Fruit fly (Drosophila melanogaster): Measurements from ENCODE around the gene CG42399.

The CG42399 gene

DNA sequence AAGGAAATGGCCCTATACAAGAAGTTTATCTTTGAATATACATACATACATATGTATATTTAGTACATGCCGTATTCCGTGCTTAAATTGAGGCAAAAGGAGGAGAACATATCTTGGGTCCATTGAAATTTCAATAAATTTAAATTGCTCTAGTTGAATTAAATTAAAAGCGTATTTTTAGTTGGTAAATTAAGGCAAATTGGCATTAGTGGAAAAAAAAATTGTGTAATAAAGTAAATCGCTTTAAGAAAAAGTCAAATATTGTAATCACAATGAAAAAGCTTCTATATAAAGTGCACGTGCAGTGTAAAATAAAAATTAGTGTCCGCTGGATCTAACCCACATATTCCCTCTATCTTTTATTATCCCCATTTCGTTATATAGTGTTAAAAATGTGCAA lies 9.1 kb upstream of the CG42399 start:
- TF ChIP-seq Eip78C (GFP tag) (peak; percentile 56), CG10631 (GFP tag; optimal IDR thresholded peaks at IDR 0.05) (peak; percentile 25), CG6163 (GFP tag; IDR thresholded peaks at IDR 0.05) (no peak), CG8119 (GFP tag; IDR thresholded peaks at IDR 0.05) (no peak), CG7368 (GFP tag; optimal IDR thresholded peaks at IDR 0.05) (no peak), esn (GFP tag; optimal IDR thresholded peaks at IDR 0.05) (no peak), CG3032 (tag; optimal IDR thresholded peaks at IDR 0.05) (no peak), CG9139 (GFP tag; optimal IDR thresholded peaks at IDR 0.05) (no peak), CG15336 (GFP tag; IDR thresholded peaks at IDR 0.05) (no peak), cyc (GFP tag; optimal IDR thresholded peaks at IDR 0.05) (no peak), CG32006 (GFP tag; optimal IDR thresholded peaks at IDR 0.05) (no peak)

DNA sequence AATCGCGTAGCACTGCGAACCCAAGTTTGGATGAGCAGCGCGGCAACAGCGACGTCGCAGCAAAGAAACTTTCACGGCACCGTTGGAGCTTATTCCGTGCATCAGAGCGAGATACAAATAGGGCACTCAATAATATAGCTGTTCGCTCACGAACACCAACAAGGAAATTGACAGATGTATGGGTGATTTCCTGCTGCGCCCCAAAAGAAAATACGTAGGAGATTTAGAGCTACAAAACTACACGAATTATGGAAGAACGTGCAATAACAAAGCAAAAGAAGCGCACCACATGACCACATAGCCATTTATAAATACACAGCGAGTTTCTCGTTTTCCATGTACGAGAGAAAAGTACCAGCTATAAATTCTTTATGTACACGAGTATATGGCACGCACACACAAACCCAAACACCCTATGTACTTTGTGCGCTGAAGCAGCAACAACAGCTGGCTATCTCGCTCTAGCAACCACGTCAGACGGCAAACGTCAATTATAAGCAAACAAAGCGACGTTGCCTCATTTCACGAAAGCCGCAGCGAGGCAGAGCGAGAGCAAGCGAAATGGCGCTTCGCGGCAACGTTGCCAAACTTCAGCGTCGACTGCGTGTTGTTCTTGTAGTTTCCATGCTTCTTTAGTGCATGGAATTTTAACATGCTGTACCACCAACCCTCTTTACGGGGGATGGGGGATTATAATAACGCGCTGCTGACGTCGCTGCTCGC lies 8.5 kb upstream of the CG42399 start:
- TF ChIP-seq CG4318 (GFP tag; optimal IDR thresholded peaks at IDR 0.05) (no peak), CG34406 (GFP tag; optimal IDR thresholded peaks at IDR 0.05) (no peak), CG11294 (GFP tag; IDR thresholded peaks at IDR 0.05) (no peak), cyc (GFP tag; optimal IDR thresholded peaks at IDR 0.05) (no peak), pdm3 (GFP tag; optimal IDR thresholded peaks at IDR 0.05) (peak; percentile 20), fd85E (GFP tag; optimal IDR thresholded peaks at IDR 0.05) (peak; percentile 65), CG9139 (GFP tag; optimal IDR thresholded peaks at IDR 0.05) (no peak), net (GFP tag; optimal IDR thresholded peaks at IDR 0.05) (peak; percentile 52), CG11902 (GFP tag; optimal IDR thresholded peaks at IDR 0.05) (no peak), Eip78C (GFP tag) (no peak), eg (GFP tag; IDR thresholded peaks at IDR 0.05) (no peak), Hr39 (GFP tag; optimal IDR thresholded peaks at IDR 0.05) (no peak), acj6 (GFP tag; optimal IDR thresholded peaks at IDR 0.05) (no peak), vri (GFP tag; optimal IDR thresholded peaks at IDR 0.05) (peak; percentile 74), ss (GFP tag; optimal IDR thresholded peaks at IDR 0.05) (peak; percentile 51 to 80), svp (GFP tag) (peak; percentile 82), OdsH (GFP tag; optimal IDR thresholded peaks at IDR 0.05) (no peak), CG6792 (GFP tag; optimal IDR thresholded peaks at IDR 0.05) (no peak), CG8319 (GFP tag; optimal IDR thresholded peaks at IDR 0.05) (no peak), CG6808 (GFP tag; optimal IDR thresholded peaks at IDR 0.05) (peak; percentile 41), Ets96B (tag; optimal IDR thresholded peaks at IDR 0.05) (peak; percentile 3), Ets21C (GFP tag; optimal IDR thresholded peaks at IDR 0.05) (peak; percentile 37), topi (GFP tag; optimal IDR thresholded peaks at IDR 0.05) (peak; percentile 12), lz (GFP tag; optimal IDR thresholded peaks at IDR 0.05) (no peak), Lpt (GFP tag; optimal IDR thresholded peaks at IDR 0.05) (no peak), Gug (GFP tag; IDR thresholded peaks at IDR 0.05) (no peak), CG3032 (tag; optimal IDR thresholded peaks at IDR 0.05) (no peak), Met (GFP tag; optimal IDR thresholded peaks at IDR 0.05) (no peak), fd59A (GFP tag; optimal IDR thresholded peaks at IDR 0.05) (no peak), CG32006 (GFP tag; optimal IDR thresholded peaks at IDR 0.05) (peak; percentile 5), CG11762 (GFP tag; optimal IDR thresholded peaks at IDR 0.05; ENCODE audit: insufficient read depth) (no peak), Eip93F (GFP tag; optimal IDR thresholded peaks at IDR 0.05) (peak; percentile 90), esn (GFP tag; optimal IDR thresholded peaks at IDR 0.05) (no peak), CG31627 (GFP tag; optimal IDR thresholded peaks at IDR 0.05) (no peak), Smox (GFP tag; optimal IDR thresholded peaks at IDR 0.05) (peak; percentile 29), CG8632 (GFP tag; optimal IDR thresholded peaks at IDR 0.05) (no peak), CG6276 (GFP tag; optimal IDR thresholded peaks at IDR 0.05) (peak; percentile 64), Hr4 (GFP tag; optimal IDR thresholded peaks at IDR 0.05) (no peak), CG10631 (GFP tag; optimal IDR thresholded peaks at IDR 0.05) (no peak), CG3919 (GFP tag; optimal IDR thresholded peaks at IDR 0.05) (no peak), fkh (GFP tag; optimal IDR thresholded peaks at IDR 0.05) (peak; percentile 99), Hr38 (GFP tag; optimal IDR thresholded peaks at IDR 0.05) (no peak), Sox14 (GFP tag; optimal IDR thresholded peaks at IDR 0.05) (peak; percentile 35), CG8119 (GFP tag; IDR thresholded peaks at IDR 0.05) (no peak), CG7368 (GFP tag; optimal IDR thresholded peaks at IDR 0.05) (no peak), spab (GFP tag; optimal IDR thresholded peaks at IDR 0.05) (no peak), Sox15 (GFP tag; optimal IDR thresholded peaks at IDR 0.05) (no peak), CG6163 (GFP tag; IDR thresholded peaks at IDR 0.05) (no peak)
